Fruit fly (Drosophila melanogaster) whole organism, embryonic: Measurements from ENCODE around the gene Acp65Aa.

Experiments
- Abd-B ChIP-seq: fragments of 200-800 bp; sonication (Bioruptor generic); optimal IDR thresholded peaks from 2 replicates; lab custom pipeline; 2018; ENCODE audit warnings: missing biosample characterization, mild to moderate bottlenecking, missing genetic modification characterization, moderate library complexity
- Atf6 ChIP-seq: fragments of 200-800 bp; sonication (Bioruptor generic); IDR thresholded peaks from 2 replicates; pipeline ENCODE4 v1.3.6; 2022; ENCODE audit warnings: missing biosample characterization, missing genetic modification characterization
- Blimp-1 ChIP-seq: fragments of 200-800 bp; sonication (Bioruptor generic); optimal IDR thresholded peaks from 3 replicates; lab custom pipeline; 2018; ENCODE audit warnings: missing biosample characterization, missing genetic modification characterization, mild to moderate bottlenecking, moderate library complexity, missing genetic modification reagents
- CG10267 ChIP-seq: fragments of 200-800 bp; sonication (Bioruptor generic); optimal IDR thresholded peaks from 2 replicates; lab custom pipeline; 2018; ENCODE audit warnings: missing biosample characterization, mild to moderate bottlenecking, missing genetic modification characterization, moderate library complexity
- CG10366 ChIP-seq: fragments of 200-800 bp; sonication (Bioruptor generic); IDR thresholded peaks from 2 replicates; pipeline ENCODE4 v1.3.6; 2022; ENCODE audit warnings: missing biosample characterization, missing genetic modification characterization
- CG10654 ChIP-seq: fragments of 200-800 bp; sonication (Bioruptor generic); optimal IDR thresholded peaks from 2 replicates; lab custom pipeline; 2016; ENCODE audit warnings: missing biosample characterization, missing genetic modification characterization
- CG11085 ChIP-seq: fragments of 200-800 bp; sonication (Bioruptor generic); IDR thresholded peaks from 2 replicates; pipeline ENCODE4 v1.3.6; 2022; ENCODE audit warnings: missing biosample characterization, missing genetic modification characterization
- CG11093 ChIP-seq: fragments of 200-800 bp; sonication (Bioruptor generic); IDR thresholded peaks from 3 replicates; pipeline ENCODE4 v1.3.6; 2022; ENCODE audit warnings: missing biosample characterization, missing genetic modification characterization
- CG12299 ChIP-seq: fragments of 200-800 bp; sonication (Bioruptor generic); optimal IDR thresholded peaks from 2 replicates; lab custom pipeline; 2018; ENCODE audit warnings: missing biosample characterization, mild to moderate bottlenecking, missing genetic modification characterization
- CG15073 ChIP-seq: fragments of 200-800 bp; sonication (Bioruptor generic); optimal IDR thresholded peaks from 2 replicates; lab custom pipeline; 2016; ENCODE audit warnings: missing biosample characterization, missing genetic modification characterization
- CG17612 ChIP-seq: fragments of 200-800 bp; sonication (Bioruptor generic); IDR thresholded peaks from 2 replicates; pipeline ENCODE4 v1.3.6; 2022; ENCODE audit warnings: missing biosample characterization, missing genetic modification characterization
- CG1832 ChIP-seq: fragments of 200-800 bp; sonication (Bioruptor generic); optimal IDR thresholded peaks from 2 replicates; lab custom pipeline; 2017; ENCODE audit warnings: missing biosample characterization, mild to moderate bottlenecking, missing genetic modification characterization, inconsistent platforms
- CG2199 ChIP-seq: fragments of 200-800 bp; sonication (Bioruptor generic); IDR thresholded peaks from 3 replicates; pipeline ENCODE4 v1.3.6; 2022; ENCODE audit warnings: missing biosample characterization, missing genetic modification characterization
- CG31224 ChIP-seq: fragments of 200-800 bp; sonication (Bioruptor generic); IDR thresholded peaks from 2 replicates; pipeline ENCODE4 v1.3.6; 2022; ENCODE audit warnings: missing biosample characterization, missing genetic modification characterization
- CG32532 ChIP-seq: fragments of 200-800 bp; sonication (Bioruptor generic); IDR thresholded peaks from 2 replicates; pipeline ENCODE4 v1.3.6; 2022; ENCODE audit warnings: missing biosample characterization, missing genetic modification characterization
- CG32772 ChIP-seq: fragments of 200-800 bp; sonication (Bioruptor generic); IDR thresholded peaks from 2 replicates; pipeline ENCODE4 v1.3.6; 2022; ENCODE audit warnings: missing biosample characterization, missing genetic modification characterization
- CG4404 ChIP-seq: fragments of 200-800 bp; sonication (Bioruptor generic); IDR thresholded peaks from 2 replicates; pipeline ENCODE4 v1.3.6; 2022; ENCODE audit warnings: missing biosample characterization, missing genetic modification characterization
- CG4730 ChIP-seq: fragments of 200-800 bp; sonication (Bioruptor generic); IDR thresholded peaks from 2 replicates; pipeline ENCODE4 v1.3.6; 2022; ENCODE audit warnings: missing biosample characterization, missing genetic modification characterization
- CG8924 ChIP-seq: fragments of 200-800 bp; optimal IDR thresholded peaks from 3 replicates; lab custom pipeline; 2019; ENCODE audit warnings: missing biosample characterization, mild to moderate bottlenecking, missing genetic modification characterization, moderate library complexity
- CrebB ChIP-seq: fragments of 200-800 bp; sonication (Bioruptor generic); optimal IDR thresholded peaks from 3 replicates; lab custom pipeline; 2018; ENCODE audit warnings: missing biosample characterization, mild to moderate bottlenecking, missing genetic modification characterization
- Deaf1 ChIP-seq: fragments of 200-800 bp; optimal IDR thresholded peaks from 3 replicates; lab custom pipeline; 2019; ENCODE audit warnings: missing biosample characterization, mild to moderate bottlenecking, missing genetic modification characterization, moderate library complexity
- Dip2 ChIP-seq: fragments of 200-800 bp; sonication (Bioruptor generic); IDR thresholded peaks from 2 replicates; pipeline ENCODE4 v1.3.6; 2022; ENCODE audit warnings: missing biosample characterization, missing genetic modification characterization
- E2f1 ChIP-seq: fragments of 200-800 bp; sonication (Bioruptor generic); IDR thresholded peaks from 2 replicates; pipeline ENCODE4 v1.3.6; 2022; ENCODE audit warnings: missing biosample characterization, missing genetic modification characterization
- HLH3B ChIP-seq: fragments of 200-800 bp; sonication (Bioruptor generic); IDR thresholded peaks from 2 replicates; pipeline ENCODE4 v1.3.6; 2022; ENCODE audit warnings: missing biosample characterization, missing genetic modification characterization
- Hmr ChIP-seq: fragments of 200-800 bp; sonication (Bioruptor generic); optimal IDR thresholded peaks from 3 replicates; lab custom pipeline; 2017; ENCODE audit warnings: mild to moderate bottlenecking, missing biosample characterization, missing genetic modification reagents, missing genetic modification characterization
- Hmx ChIP-seq: fragments of 200-800 bp; sonication (Bioruptor generic); optimal IDR thresholded peaks from 2 replicates; lab custom pipeline; 2016; ENCODE audit warnings: missing biosample characterization, missing genetic modification characterization
- Hr78 ChIP-seq, 2 experiments: fragments of 200-800 bp in 1 of 2; fragments of >200 bp in 1 of 2; sonication (Bioruptor generic) in 1 of 2; optimal IDR thresholded peaks; 2 replicates each; lab custom pipeline; 2017 to 2019; ENCODE audit warnings: missing biosample characterization in 2 of 2, missing genetic modification characterization in 2 of 2, mild to moderate bottlenecking in 1 of 2, moderate library complexity in 1 of 2
- MTF-1 ChIP-seq: fragments of 200-800 bp; sonication (Bioruptor generic); optimal IDR thresholded peaks from 2 replicates; lab custom pipeline; 2018; ENCODE audit warnings: missing biosample characterization, mild to moderate bottlenecking, missing genetic modification characterization, borderline replicate concordance
- Max ChIP-seq: fragments of 200-800 bp; sonication (Bioruptor generic); optimal IDR thresholded peaks from 2 replicates; lab custom pipeline; 2016; ENCODE audit warnings: missing biosample characterization, mild to moderate bottlenecking, missing genetic modification characterization
- Nf-YC ChIP-seq: fragments of 200-800 bp; optimal IDR thresholded peaks from 3 replicates; lab custom pipeline; 2019; ENCODE audit warnings: missing biosample characterization, mild to moderate bottlenecking, missing genetic modification characterization, moderate library complexity
- Oli ChIP-seq: fragments of 200-800 bp; sonication (Bioruptor generic); optimal IDR thresholded peaks from 2 replicates; lab custom pipeline; 2018; ENCODE audit warnings: missing biosample characterization, mild to moderate bottlenecking, missing genetic modification characterization, moderate library complexity
- Ptx1 ChIP-seq: fragments of 200-800 bp; sonication (Bioruptor generic); IDR thresholded peaks from 2 replicates; pipeline ENCODE4 v1.3.6; 2022; ENCODE audit warnings: missing biosample characterization, missing genetic modification characterization
- Sox100B ChIP-seq: fragments of 200-800 bp; sonication (Bioruptor generic); optimal IDR thresholded peaks from 3 replicates; lab custom pipeline; 2018; ENCODE audit warnings: missing biosample characterization, mild to moderate bottlenecking, missing genetic modification characterization
- Trl ChIP-seq, 3 experiments: fragments of >200 bp in 2 of 3; fragments of 200-800 bp in 1 of 3; sonication (Bioruptor generic) in 1 of 3; optimal IDR thresholded peaks; 2 replicates in 1 of 3; 3 replicates in 2 of 3; lab custom pipeline; 2016 to 2017; ENCODE audit warnings: missing biosample characterization in 1 of 3, missing genetic modification characterization in 1 of 3
- Xrp1 ChIP-seq: fragments of 200-800 bp; sonication (Bioruptor generic); IDR thresholded peaks from 2 replicates; pipeline ENCODE4 v1.3.6; 2022; ENCODE audit warnings: missing biosample characterization, missing genetic modification characterization
- ewg ChIP-seq: fragments of 200-800 bp; sonication (Bioruptor generic); optimal IDR thresholded peaks from 3 replicates; lab custom pipeline; 2017; ENCODE audit warnings: mild to moderate bottlenecking, missing biosample characterization, missing genetic modification reagents, missing genetic modification characterization
- gcm2 ChIP-seq: fragments of 200-800 bp; sonication (Bioruptor generic); optimal IDR thresholded peaks from 2 replicates; lab custom pipeline; 2016; ENCODE audit warnings: missing biosample characterization, missing genetic modification characterization
- grau ChIP-seq: fragments of 200-800 bp; optimal IDR thresholded peaks from 3 replicates; lab custom pipeline; 2019; ENCODE audit warnings: missing biosample characterization, mild to moderate bottlenecking, missing genetic modification characterization, moderate library complexity
- ken ChIP-seq: fragments of 200-800 bp; sonication (Bioruptor generic); IDR thresholded peaks from 3 replicates; pipeline ENCODE4 v1.3.6; 2022; ENCODE audit warnings: missing biosample characterization, missing genetic modification characterization
- lab ChIP-seq: fragments of 200-800 bp; sonication (Bioruptor generic); optimal IDR thresholded peaks from 3 replicates; lab custom pipeline; 2017; ENCODE audit warnings: missing biosample characterization, missing genetic modification characterization, mild to moderate bottlenecking, moderate library complexity, missing genetic modification reagents
- nerfin-2 ChIP-seq: fragments of 200-800 bp; sonication (Bioruptor generic); IDR thresholded peaks from 2 replicates; pipeline ENCODE4 v1.3.6; 2022; ENCODE audit warnings: missing biosample characterization, missing genetic modification characterization; ENCODE audit not compliant: partially characterized antibody
- ro ChIP-seq: fragments of 200-800 bp; sonication (Bioruptor generic); IDR thresholded peaks from 2 replicates; pipeline ENCODE4 v1.3.6; 2022; ENCODE audit warnings: missing biosample characterization, missing genetic modification characterization
- sima ChIP-seq: fragments of 200-800 bp; sonication (Bioruptor generic); optimal IDR thresholded peaks from 2 replicates; lab custom pipeline; 2016; ENCODE audit warnings: missing biosample characterization, missing genetic modification characterization
- sna ChIP-seq: fragments of 200-800 bp; sonication (Bioruptor generic); IDR thresholded peaks from 2 replicates; pipeline ENCODE4 v1.3.6; 2022; ENCODE audit warnings: missing biosample characterization, missing genetic modification characterization; ENCODE audit not compliant: partially characterized antibody
- tin ChIP-seq: fragments of 200-800 bp; sonication (Bioruptor generic); optimal IDR thresholded peaks from 3 replicates; lab custom pipeline; 2016; ENCODE audit warnings: missing biosample characterization, missing genetic modification characterization
- trem ChIP-seq: fragments of 200-800 bp; optimal IDR thresholded peaks from 3 replicates; lab custom pipeline; 2019; ENCODE audit warnings: missing biosample characterization, mild to moderate bottlenecking, missing genetic modification characterization, moderate library complexity
- vvl ChIP-seq: fragments of 200-800 bp; sonication (Bioruptor generic); IDR thresholded peaks from 2 replicates; pipeline ENCODE4 v1.3.6; 2022; ENCODE audit warnings: missing biosample characterization, missing genetic modification characterization
- wdn ChIP-seq: fragments of 200-800 bp; sonication (Bioruptor generic); IDR thresholded peaks from 2 replicates; pipeline ENCODE4 v1.3.6; 2022; ENCODE audit warnings: missing biosample characterization, missing genetic modification characterization
- zen2 ChIP-seq: fragments of 200-800 bp; sonication (Bioruptor generic); IDR thresholded peaks from 3 replicates; pipeline ENCODE4 v1.3.6; 2022; ENCODE audit warnings: missing biosample characterization, missing genetic modification characterization; ENCODE audit not compliant: partially characterized antibody

Acp65Aa gene

dm6 chr3L:6157327-6158032, 4.9 kb upstream of the Acp65Aa start, which contains the start of gene CG13297 (continued):
- TF ChIP-seq Abd-B (GFP tag; lab: Kevin White, UChicago) (peak; percentile 53), Nf-YC (tag; lab: Kevin White, UChicago) (no peak), Atf6 (GFP tag; lab: Robert Waterston, UW) (no peak), nerfin-2 (GFP tag; lab: Robert Waterston, UW) (no peak), zen2 (GFP tag; lab: Robert Waterston, UW) (no peak), MTF-1 (no peak), Dip2 (no peak), lab (GFP tag; lab: Kevin White, UChicago) (peak; percentile 26), CG2199 (GFP tag; lab: Robert Waterston, UW) (no peak), grau (tag; lab: Kevin White, UChicago) (peak; percentile 57), Blimp-1 (peak; percentile 54), Sox100B (GFP tag; lab: Kevin White, UChicago) (peak; percentile 84), CG4730 (peak; percentile 40; the same call in 1 of the 2 replicates), wdn (no peak), ewg (GFP tag; lab: Kevin White, UChicago) (peak; percentile 21), Hmx (GFP tag; lab: Kevin White, UChicago) (no peak), CG32772 (GFP tag; lab: Robert Waterston, UW) (0 out of 2 replicates have a peak, but pooled peaks have one; percentile 14), vvl (GFP tag; lab: Robert Waterston, UW) (peak; percentile 66), Hr78 (GFP tag; optimal IDR thresholded peaks at IDR 0.05; lab: Kevin White, UChicago) (peak in 1 of 2 experiments; percentile 76), tin (GFP tag; lab: Kevin White, UChicago) (peak; percentile 6), Deaf1 (tag; lab: Kevin White, UChicago) (peak; percentile 22), Max (GFP tag; lab: Kevin White, UChicago) (peak; percentile 19), E2f1 (GFP tag; lab: Robert Waterston, UW) (peak; percentile 44; the same call in 1 of the 2 replicates), sima (GFP tag; lab: Kevin White, UChicago) (no peak), Xrp1 (GFP tag; lab: Robert Waterston, UW) (peak; percentile 33; the same call in 1 of the 2 replicates), CG12299 (peak; percentile 12), CG4404 (GFP tag; lab: Robert Waterston, UW) (no peak), Trl (optimal IDR thresholded peaks at IDR 0.05; lab: Kevin White, UChicago) (no peak), Trl (GFP tag; optimal IDR thresholded peaks at IDR 0.05; lab: Kevin White, UChicago) (no peak), Ptx1 (GFP tag; lab: Robert Waterston, UW) (peak; percentile 81), Oli (tag; lab: Kevin White, UChicago) (peak; percentile 76), CG1832 (no peak), gcm2 (GFP tag; lab: Kevin White, UChicago) (no peak), CG32532 (no peak), CG11093 (peak; percentile 62; the same call in 2 of the 3 replicates), ro (GFP tag; lab: Robert Waterston, UW) (no peak), CG10654 (GFP tag; lab: Kevin White, UChicago) (peak; percentile 19), CG10267 (peak; percentile 50), Hmr (GFP tag; lab: Kevin White, UChicago) (peak; percentile 6), HLH3B (GFP tag; lab: Robert Waterston, UW) (peak; percentile 62), CG11085 (GFP tag; lab: Robert Waterston, UW) (no peak), CrebB (tag; lab: Kevin White, UChicago) (no peak), CG17612 (GFP tag; lab: Robert Waterston, UW) (no peak), CG15073 (no peak), CG8924 (tag; lab: Kevin White, UChicago) (peak; percentile 66), ken (GFP tag; lab: Robert Waterston, UW) (peak; percentile 21; the same call in 1 of the 3 replicates), trem (peak; percentile 33), sna (GFP tag; lab: Robert Waterston, UW) (no peak), CG31224 (GFP tag; lab: Robert Waterston, UW) (no peak), CG10366 (GFP tag; lab: Robert Waterston, UW) (peak; percentile 61)
